Worm (Caenorhabditis elegans): ENCODE data around the gene lit-1.

The lit-1 gene

DNA sequence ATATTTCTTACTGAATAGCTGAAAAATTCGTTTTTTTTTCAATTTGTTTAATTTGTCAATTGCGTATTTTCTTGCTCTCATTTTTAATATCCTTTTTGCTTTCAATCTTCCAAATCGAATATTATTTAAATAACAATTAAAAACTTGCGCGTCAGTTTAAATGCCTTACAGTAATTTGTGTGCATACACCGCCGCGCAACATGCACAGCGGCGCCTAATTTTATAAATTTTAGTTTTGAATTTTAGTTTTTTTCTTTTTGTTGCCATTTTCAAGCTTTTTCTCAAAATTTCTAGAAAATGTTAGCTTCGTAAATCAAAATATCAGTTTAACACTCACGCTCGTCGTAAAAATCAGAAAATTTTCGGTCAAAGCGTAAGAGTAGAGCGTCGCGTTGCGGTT, 18.5 kb upstream of the lit-1 start (continued):
- TF ChIP-seq F52B5.7 (tag; optimal IDR thresholded peaks at IDR 0.05) = no peak
- TF ChIP-seq egl-44 (GFP tag; IDR thresholded peaks at IDR 0.05) = no peak
- TF ChIP-seq aptf-3 (GFP tag; IDR thresholded peaks at IDR 0.05) = no peak
- TF ChIP-seq aptf-2 (GFP tag; conservative IDR thresholded peaks at IDR 0.05) = no peak
- peak; percentile 23 for TF ChIP-seq snpc-3.4 (tag; optimal IDR thresholded peaks at IDR 0.05)
- TF ChIP-seq K11D2.4 (GFP tag; IDR thresholded peaks at IDR 0.05) = no peak
- no peak for TF ChIP-seq attf-5 (GFP tag; optimal IDR thresholded peaks at IDR 0.05)
- no peak for TF ChIP-seq ceh-27 (GFP tag; optimal IDR thresholded peaks at IDR 0.05)
- no peak for TF ChIP-seq Y53F4B.3 (GFP tag; IDR thresholded peaks at IDR 0.05)
- TF ChIP-seq attf-6 (GFP tag; IDR thresholded peaks at IDR 0.05) = no peak
- TF ChIP-seq tlf-1 (GFP tag; optimal IDR thresholded peaks at IDR 0.05) = no peak
- no peak for TF ChIP-seq F23B12.7 (tag; optimal IDR thresholded peaks at IDR 0.05; ENCODE audit: insufficient read depth)
- TF ChIP-seq xnd-1 (tag; optimal IDR thresholded peaks at IDR 0.05) = peak; percentile 54
- no peak for TF ChIP-seq hrde-1 (tag; optimal IDR thresholded peaks at IDR 0.05; ENCODE audit: borderline replicate concordance)
- no peak for TF ChIP-seq F49E8.2 (tag; optimal IDR thresholded peaks at IDR 0.05; ENCODE audit: insufficient read depth)
- no peak for TF ChIP-seq sea-2 (GFP tag; IDR thresholded peaks at IDR 0.05)
- peak; percentile 7 for TF ChIP-seq lin-54 (GFP tag; optimal IDR thresholded peaks at IDR 0.05)
- no peak for TF ChIP-seq Y67H2A.10 (GFP tag; conservative IDR thresholded peaks at IDR 0.05)
- no peak for TF ChIP-seq lag-1 (GFP tag; IDR thresholded peaks at IDR 0.05)
- no peak for TF ChIP-seq hsf-1 (GFP tag; IDR thresholded peaks at IDR 0.05)
- no peak for TF ChIP-seq die-1 (tag; optimal IDR thresholded peaks at IDR 0.05)
- TF ChIP-seq unc-62 (GFP tag; optimal IDR thresholded peaks at IDR 0.05) = no peak
- no peak for TF ChIP-seq K12H6.12 (tag; optimal IDR thresholded peaks at IDR 0.05)
- no peak for TF ChIP-seq egl-18 (GFP tag; IDR thresholded peaks at IDR 0.05)
- peak; percentile 74 for TF ChIP-seq madf-6 (GFP tag; IDR thresholded peaks at IDR 0.05)
- no peak for TF ChIP-seq nfya-2 (GFP tag; IDR thresholded peaks at IDR 0.05)
- TF ChIP-seq hlh-26 (GFP tag; conservative IDR thresholded peaks at IDR 0.05) = no peak
- TF ChIP-seq nfyb-1 (GFP tag; IDR thresholded peaks at IDR 0.05) = no peak
- no peak for TF ChIP-seq mes-4 (tag; optimal IDR thresholded peaks at IDR 0.05)
- no peak for TF ChIP-seq ztf-22 (GFP tag; optimal IDR thresholded peaks at IDR 0.05)
- TF ChIP-seq him-1 (tag; optimal IDR thresholded peaks at IDR 0.05) = no peak
- no peak for TF ChIP-seq C17E4.6 (GFP tag; IDR thresholded peaks at IDR 0.05)
- no peak for TF ChIP-seq nhr-90 (tag; optimal IDR thresholded peaks at IDR 0.05)
- TF ChIP-seq dpff-1 (tag; optimal IDR thresholded peaks at IDR 0.05) = no peak
- TF ChIP-seq hlh-12 (tag; optimal IDR thresholded peaks at IDR 0.05) = no peak
- no peak for TF ChIP-seq nhr-179 (tag; optimal IDR thresholded peaks at IDR 0.05)
- no peak for TF ChIP-seq ceh-58 (GFP tag; IDR thresholded peaks at IDR 0.05)
- no peak for TF ChIP-seq cebp-2 (GFP tag; IDR thresholded peaks at IDR 0.05)
- no peak for TF ChIP-seq lin-40 (tag; optimal IDR thresholded peaks at IDR 0.05)
- TF ChIP-seq ccch-3 (GFP tag; optimal IDR thresholded peaks at IDR 0.05) = no peak
- TF ChIP-seq ceh-79 (tag; optimal IDR thresholded peaks at IDR 0.05) = no peak
- TF ChIP-seq rcor-1 (GFP tag; IDR thresholded peaks at IDR 0.05) = no peak
- TF ChIP-seq ztf-26 (tag; optimal IDR thresholded peaks at IDR 0.05) = no peak
- TF ChIP-seq chd-7 (tag; optimal IDR thresholded peaks at IDR 0.05) = no peak
- no peak for TF ChIP-seq nfya-1 (tag; optimal IDR thresholded peaks at IDR 0.05; ENCODE audit: borderline replicate concordance, insufficient read depth)
- TF ChIP-seq B0035.1 (tag; optimal IDR thresholded peaks at IDR 0.05) = no peak
- no peak for TF ChIP-seq hmg-1.2 (GFP tag; IDR thresholded peaks at IDR 0.05)
